Fruit fly (Drosophila melanogaster) whole organism, adult: Measurements from ENCODE around the gene Eip63F-1.

Source experiments
- CG1620 ChIP-seq: fragments of 200-800 bp; sonication (Bioruptor generic); optimal IDR thresholded peaks from 2 replicates; lab custom pipeline; 2016; ENCODE audit warnings: missing biosample characterization, missing genetic modification characterization
- CG33017 ChIP-seq: fragments of 200-800 bp; sonication (Bioruptor generic); optimal IDR thresholded peaks from 2 replicates; lab custom pipeline; 2018; ENCODE audit warnings: missing biosample characterization, mild to moderate bottlenecking, missing genetic modification characterization, moderate library complexity
- CG7101 ChIP-seq: fragments of 200-800 bp; sonication (Bioruptor generic); optimal IDR thresholded peaks from 2 replicates; lab custom pipeline; 2018; ENCODE audit warnings: missing biosample characterization, mild to moderate bottlenecking, missing genetic modification characterization, moderate library complexity
- Mnt ChIP-seq: fragments of 200-800 bp; sonication (Bioruptor generic); optimal IDR thresholded peaks from 2 replicates; lab custom pipeline; 2016; ENCODE audit warnings: missing biosample characterization, mild to moderate bottlenecking, missing genetic modification characterization

DNA sequence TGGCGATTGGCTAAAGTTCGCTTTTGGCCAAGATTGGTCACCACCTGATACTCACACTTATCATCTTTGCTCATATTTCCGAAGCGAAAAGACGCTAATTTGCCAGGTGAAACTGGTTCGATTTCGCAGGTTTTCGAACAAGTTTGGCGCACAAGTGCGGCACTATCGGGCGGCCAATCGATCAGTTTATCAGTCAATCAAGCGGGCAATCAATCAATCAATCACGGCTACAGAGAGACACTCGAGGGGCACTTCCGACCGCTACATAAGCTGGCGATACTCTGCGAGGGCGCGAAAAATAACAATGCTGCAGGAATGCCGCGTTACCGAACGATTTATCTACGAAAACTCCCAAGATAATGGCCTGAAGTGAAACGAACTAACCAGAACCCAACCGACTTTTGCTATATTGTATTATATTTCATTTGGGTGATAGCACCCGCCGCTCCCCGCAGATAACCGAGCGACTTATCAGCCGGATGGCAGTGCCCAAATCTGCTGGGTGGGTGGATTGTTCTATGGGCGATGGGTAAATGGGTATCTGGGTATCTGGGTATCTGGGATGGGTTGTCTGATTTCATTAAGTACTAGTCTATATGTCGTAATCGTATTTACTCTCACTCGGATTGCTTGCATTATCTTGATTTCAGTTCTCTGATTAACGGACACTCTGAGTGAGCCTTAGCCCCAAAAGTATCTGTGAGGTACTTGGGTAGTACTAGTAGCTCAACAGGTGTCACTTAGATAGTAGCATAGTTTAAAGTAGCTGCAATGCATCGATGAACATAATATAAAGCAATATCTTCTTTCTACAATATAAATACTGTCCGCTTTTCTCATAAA lies 6.3 kb downstream of the Eip63F-1 start:
- no peak for TF ChIP-seq CG33017 (tag; lab: Kevin White, UChicago)
- no peak for TF ChIP-seq Mnt
- TF ChIP-seq CG1620 (GFP tag; lab: Kevin White, UChicago), result no peak
- TF ChIP-seq CG7101 (tag; lab: Kevin White, UChicago), result no peak
